Worm (Caenorhabditis elegans): ENCODE results near the gene C40H1.9.

DNA sequence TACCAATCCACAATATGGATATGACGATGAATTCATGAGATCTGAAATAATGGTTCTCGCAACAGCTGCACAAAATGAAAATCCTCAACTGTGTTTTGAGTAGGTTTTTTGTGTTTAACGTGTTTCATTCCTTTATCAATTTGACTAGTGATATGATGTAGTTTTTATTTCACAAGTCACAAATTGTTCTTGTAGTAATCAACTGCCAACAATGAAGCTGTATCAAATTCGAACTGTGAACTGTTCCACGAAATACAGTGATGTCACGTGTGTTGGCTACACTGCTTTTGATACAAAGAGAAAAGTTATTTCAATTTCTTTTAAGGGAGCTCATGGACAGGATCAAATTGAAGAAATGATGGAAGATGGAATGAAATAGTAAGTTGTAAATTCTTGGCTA, 4.6 kb upstream of the C40H1.9 start:
- TF ChIP-seq dao-5 (tag; optimal IDR thresholded peaks at IDR 0.05) (no peak), him-1 (tag; optimal IDR thresholded peaks at IDR 0.05) (no peak)

Data from whole organism, L4/young adult.